Worm (Caenorhabditis elegans): Measurements from ENCODE around the gene mec-14.

Gene mec-14

ce11 chrIII:7230841-7231240, 38.0 kb upstream of the mec-14 start, which contains the start of gene R151.10:
TSS of gene R151.10 (minus strand) at chrIII:7230941.
- no peak for TF ChIP-seq vab-15 (tag; optimal IDR thresholded peaks at IDR 0.05)
- TF ChIP-seq fkh-8 (tag; optimal IDR thresholded peaks at IDR 0.05), result no peak
- TF ChIP-seq unc-98 (GFP tag; IDR thresholded peaks at IDR 0.05), result no peak
- TF ChIP-seq sptf-1 (tag; optimal IDR thresholded peaks at IDR 0.05), result no peak
- TF ChIP-seq unc-86 (tag; optimal IDR thresholded peaks at IDR 0.05), result no peak
- no peak for TF ChIP-seq lin-39 (tag; optimal IDR thresholded peaks at IDR 0.05)
- TF ChIP-seq swsn-7 (tag; optimal IDR thresholded peaks at IDR 0.05), result no peak
- no peak for TF ChIP-seq isw-1 (GFP tag; IDR thresholded peaks at IDR 0.05)
- no peak for TF ChIP-seq efl-3 (GFP tag; optimal IDR thresholded peaks at IDR 0.05)
- TF ChIP-seq unc-62 (GFP tag; optimal IDR thresholded peaks at IDR 0.05), result no peak
- no peak for TF ChIP-seq nhr-84 (tag; optimal IDR thresholded peaks at IDR 0.05)
- no peak for TF ChIP-seq nhr-85 (tag)

- TF ChIP-seq nhr-85 (tag) (peak; percentile 13), nhr-19 (GFP tag; conservative IDR thresholded peaks at IDR 0.05) (no peak), sox-4 (tag; optimal IDR thresholded peaks at IDR 0.05) (no peak), unc-30 (tag; optimal IDR thresholded peaks at IDR 0.05) (no peak)
These were observed 36.9 kb upstream of the mec-14 start, which contains the start of gene R151.8 for ce11 chrIII:7229687-7230086. TSS of gene R151.8 (minus strand) at chrIII:7229787.

- TF ChIP-seq xbp-1 (tag; optimal IDR thresholded peaks at IDR 0.05) (no peak), alr-1 (tag; optimal IDR thresholded peaks at IDR 0.05; ENCODE audit: borderline replicate concordance) (no peak), ceh-82 (tag; optimal IDR thresholded peaks at IDR 0.05) (no peak), nhr-47 (tag; optimal IDR thresholded peaks at IDR 0.05) (no peak), vab-15 (tag; optimal IDR thresholded peaks at IDR 0.05) (no peak), ama-1 (optimal IDR thresholded peaks at IDR 0.05) (no peak), fkh-8 (tag; optimal IDR thresholded peaks at IDR 0.05) (no peak), jun-1 (tag; optimal IDR thresholded peaks at IDR 0.05) (no peak), fkh-10 (GFP tag; optimal IDR thresholded peaks at IDR 0.05) (no peak), unc-130 (tag; optimal IDR thresholded peaks at IDR 0.05) (no peak), unc-98 (GFP tag; IDR thresholded peaks at IDR 0.05) (no peak), elt-3 (tag; optimal IDR thresholded peaks at IDR 0.05) (no peak), lin-14 (GFP tag; optimal IDR thresholded peaks at IDR 0.05) (no peak), aha-1 (tag; optimal IDR thresholded peaks at IDR 0.05) (no peak), zip-4 (GFP tag; optimal IDR thresholded peaks at IDR 0.05) (no peak)
These were observed 33.8 kb upstream of the mec-14 start, which contains the start of gene hsp-75 for ce11 chrIII:7226607-7227006. TSS of gene hsp-75 (minus strand) at chrIII:7226707.

DNA sequence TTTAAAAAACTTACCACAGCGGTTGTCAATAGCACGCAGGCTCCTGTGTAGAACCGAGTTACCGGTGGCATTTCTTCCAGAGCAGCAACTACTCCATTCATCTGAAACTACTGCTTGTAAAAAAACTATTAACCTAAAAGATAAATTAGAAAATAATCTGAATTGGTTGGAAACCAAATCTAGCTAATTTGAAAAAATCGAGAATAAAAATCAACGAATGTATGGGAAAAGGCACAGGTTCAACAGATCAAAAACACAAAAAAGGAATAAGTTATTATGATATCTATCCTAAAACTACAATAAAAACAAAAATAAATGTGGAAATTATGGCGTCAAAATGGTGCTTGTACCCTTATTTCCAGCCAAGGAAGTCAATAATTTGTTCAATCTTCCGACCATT, 30.2 kb upstream of the mec-14 start, which contains the start of gene der-2:
Gene der-2 (minus strand): TSS at position 101 of the 400 bp plus-strand sequence.
- TF ChIP-seq hpl-2 (GFP tag; optimal IDR thresholded peaks at IDR 0.05) (no peak), lin-14 (GFP tag; optimal IDR thresholded peaks at IDR 0.05) (no peak), fkh-10 (GFP tag; optimal IDR thresholded peaks at IDR 0.05) (no peak), tbx-2 (tag; optimal IDR thresholded peaks at IDR 0.05) (no peak), ets-5 (GFP tag; IDR thresholded peaks at IDR 0.05) (no peak), irx-1 (tag; optimal IDR thresholded peaks at IDR 0.05) (no peak)

- peak; percentile 17 for TF ChIP-seq nhr-71 (tag; optimal IDR thresholded peaks at IDR 0.05)
- no peak for TF ChIP-seq F16B12.6 (tag; optimal IDR thresholded peaks at IDR 0.05)
- TF ChIP-seq unc-62 (GFP tag; optimal IDR thresholded peaks at IDR 0.05), result no peak
- TF ChIP-seq ceh-8 (GFP tag; optimal IDR thresholded peaks at IDR 0.05), result no peak
These were observed 28.3 kb upstream of the mec-14 start for ce11 chrIII:7221103-7221502.
